ENCODE assay signal across 1 fruit fly cellular context in genomic region chr3R:31310883-31311397, dm6.
TF ChIP-seq lines count a peak whose summit lies in the region.

CG34347 (plus strand) TSS chr3R:31311157.

TF ChIP-seq in whole organism, embryonic, 481 proteins besides CTCF, POLR2A, EP300 and RAD21 (continued from another document):
- TF ChIP-seq HLH4C (GFP tag; IDR thresholded peaks at IDR 0.05; lab: Robert Waterston, UW; ENCODE audit: partially characterized antibody) (peak; percentile 39; the same call in 1 of the 3 replicates), otp (GFP tag; IDR thresholded peaks at IDR 0.05; lab: Robert Waterston, UW) (peak; percentile 32; the same call in 1 of the 3 replicates), Hand (GFP tag; optimal IDR thresholded peaks at IDR 0.05; lab: Kevin White, UChicago) (no peak), kni (GFP tag; optimal IDR thresholded peaks at IDR 0.05; lab: Kevin White, UChicago) (peak; percentile 2), Hr78 (GFP tag; optimal IDR thresholded peaks at IDR 0.05; lab: Kevin White, UChicago) (peak in 1 of 2 experiments; percentile 94), Deaf1 (tag; optimal IDR thresholded peaks at IDR 0.05; lab: Kevin White, UChicago) (peak; percentile 93), Myb (GFP tag; optimal IDR thresholded peaks at IDR 0.05; lab: Kevin White, UChicago) (no peak), Dp (GFP tag; optimal IDR thresholded peaks at IDR 0.05; lab: Kevin White, UChicago) (peak; percentile 31), ems (GFP tag; optimal IDR thresholded peaks at IDR 0.05; lab: Kevin White, UChicago) (no peak), Dbx (GFP tag; IDR thresholded peaks at IDR 0.05; lab: Robert Waterston, UW) (peak; percentile 24; the same call in 1 of the 3 replicates), scrt (GFP tag; optimal IDR thresholded peaks at IDR 0.05; lab: Kevin White, UChicago) (peak; percentile 15), CG34376 (GFP tag; optimal IDR thresholded peaks at IDR 0.05; lab: Kevin White, UChicago) (no peak), Jarid2 (GFP tag; optimal IDR thresholded peaks at IDR 0.05; lab: Kevin White, UChicago) (peak; percentile 97), CG8089 (GFP tag; optimal IDR thresholded peaks at IDR 0.05; lab: Kevin White, UChicago) (no peak), sd (tag; optimal IDR thresholded peaks at IDR 0.05; lab: Kevin White, UChicago) (peak; percentile 54), ro (GFP tag; IDR thresholded peaks at IDR 0.05; lab: Robert Waterston, UW) (no peak), CG5180 (GFP tag; optimal IDR thresholded peaks at IDR 0.05; lab: Kevin White, UChicago) (peak; percentile 57), Hr51 (GFP tag; optimal IDR thresholded peaks at IDR 0.05; lab: Kevin White, UChicago) (peak in 1 of 2 experiments; percentile 19), CG8290 (GFP tag; optimal IDR thresholded peaks at IDR 0.05; lab: Kevin White, UChicago) (no peak), CG8290 (tag; optimal IDR thresholded peaks at IDR 0.05; lab: Kevin White, UChicago) (peak in 1 of 2 experiments; percentile 72), odd (GFP tag; optimal IDR thresholded peaks at IDR 0.05; lab: Kevin White, UChicago) (peak; percentile 11), Bgb (GFP tag; IDR thresholded peaks at IDR 0.05; lab: Robert Waterston, UW; ENCODE audit: partially characterized antibody) (peak; percentile 69; the same call in 1 of the 2 replicates), Max (GFP tag; optimal IDR thresholded peaks at IDR 0.05; lab: Kevin White, UChicago) (peak; percentile 58), Gug (GFP tag; IDR thresholded peaks at IDR 0.05; lab: Robert Waterston, UW) (0 out of 4 replicates have a peak, but pooled peaks have one; percentile 36), CG10543 (GFP tag; optimal IDR thresholded peaks at IDR 0.05; lab: Kevin White, UChicago) (peak; percentile 2), caup (GFP tag; optimal IDR thresholded peaks at IDR 0.05; lab: Kevin White, UChicago; ENCODE audit: severe bottlenecking) (peak; percentile 60), Kr (GFP tag; optimal IDR thresholded peaks at IDR 0.05; lab: Kevin White, UChicago) (no peak), CG2199 (GFP tag; IDR thresholded peaks at IDR 0.05; lab: Robert Waterston, UW) (0 out of 3 replicates have a peak, but pooled peaks have one; percentile 49), slp2 (GFP tag; optimal IDR thresholded peaks at IDR 0.05; lab: Kevin White, UChicago) (no peak), CG16779 (GFP tag; IDR thresholded peaks at IDR 0.05; lab: Robert Waterston, UW) (peak; percentile 78), chm (GFP tag; IDR thresholded peaks at IDR 0.05; lab: Robert Waterston, UW) (peak; percentile 88; the same call in 1 of the 2 replicates), BEAF-32 (GFP tag; optimal IDR thresholded peaks at IDR 0.05; lab: Kevin White, UChicago) (no peak), ci (GFP tag; IDR thresholded peaks at IDR 0.05; lab: Robert Waterston, UW) (peak; percentile 82; the same call in 2 of the 3 replicates), gfzf (GFP tag; optimal IDR thresholded peaks at IDR 0.05; lab: Kevin White, UChicago) (no peak), CG34224 (GFP tag; IDR thresholded peaks at IDR 0.05; lab: Robert Waterston, UW; ENCODE audit: partially characterized antibody) (peak; percentile 36; the same call in 1 of the 3 replicates), CG31388 (GFP tag; optimal IDR thresholded peaks at IDR 0.05; lab: Kevin White, UChicago) (no peak), seq (GFP tag; IDR thresholded peaks at IDR 0.05; lab: Robert Waterston, UW) (0 out of 2 replicates have a peak, but pooled peaks have one; percentile 9), z (GFP tag; IDR thresholded peaks at IDR 0.05; lab: Robert Waterston, UW) (0 out of 3 replicates have a peak, but pooled peaks have one; percentile 22), CG4328 (GFP tag; optimal IDR thresholded peaks at IDR 0.05; lab: Kevin White, UChicago) (no peak), CG6175 (GFP tag; IDR thresholded peaks at IDR 0.05; lab: Robert Waterston, UW) (no peak), run (tag; optimal IDR thresholded peaks at IDR 0.05; lab: Kevin White, UChicago) (no peak), amos (GFP tag; IDR thresholded peaks at IDR 0.05; lab: Robert Waterston, UW; ENCODE audit: partially characterized antibody) (peak; percentile 46; the same call in 1 of the 2 replicates), CG32532 (GFP tag; IDR thresholded peaks at IDR 0.05; lab: Robert Waterston, UW) (peak; percentile 35; the same call in 1 of the 2 replicates), sens (GFP tag; lab: Kevin White, UChicago) (peak; percentile 86), CG8765 (GFP tag; IDR thresholded peaks at IDR 0.05; lab: Robert Waterston, UW) (no peak), hbn (GFP tag; IDR thresholded peaks at IDR 0.05; lab: Robert Waterston, UW; ENCODE audit: partially characterized antibody) (peak; percentile 19; the same call in 1 of the 2 replicates), CG13624 (GFP tag; optimal IDR thresholded peaks at IDR 0.05; lab: Kevin White, UChicago) (peak; percentile 15), Drgx (GFP tag; IDR thresholded peaks at IDR 0.05; lab: Robert Waterston, UW) (0 out of 2 replicates have a peak, but pooled peaks have one; percentile 11), CG13894 (tag; optimal IDR thresholded peaks at IDR 0.05; lab: Kevin White, UChicago) (peak; percentile 33), Fer2 (tag; optimal IDR thresholded peaks at IDR 0.05; lab: Kevin White, UChicago) (no peak), lbe (GFP tag; optimal IDR thresholded peaks at IDR 0.05; lab: Kevin White, UChicago) (no peak), stc (GFP tag; IDR thresholded peaks at IDR 0.05; lab: Robert Waterston, UW) (0 out of 2 replicates have a peak, but pooled peaks have one; percentile 24), CG17385 (GFP tag; optimal IDR thresholded peaks at IDR 0.05; lab: Kevin White, UChicago) (no peak), Hmr (GFP tag; optimal IDR thresholded peaks at IDR 0.05; lab: Kevin White, UChicago) (peak; percentile 1), pan (optimal IDR thresholded peaks at IDR 0.05; lab: Kevin White, UChicago) (no peak), pan (GFP tag; optimal IDR thresholded peaks at IDR 0.05 in 1 of 2, IDR thresholded peaks at IDR 0.05 in 1 of 2) (peak in 1 of 2 experiments; percentile 48), CG6791 (GFP tag; IDR thresholded peaks at IDR 0.05; lab: Robert Waterston, UW; ENCODE audit: partially characterized antibody) (0 out of 3 replicates have a peak, but pooled peaks have one; percentile 49), cad (GFP tag; optimal IDR thresholded peaks at IDR 0.05; lab: Kevin White, UChicago) (no peak), Fer3 (tag; optimal IDR thresholded peaks at IDR 0.05; lab: Kevin White, UChicago) (peak; percentile 12), CG9817 (tag; optimal IDR thresholded peaks at IDR 0.05; lab: Kevin White, UChicago) (no peak), Stat92E (GFP tag; optimal IDR thresholded peaks at IDR 0.05; lab: Kevin White, UChicago) (peak in 1 of 3 experiments; percentile 7), Sry-δ (GFP tag; optimal IDR thresholded peaks at IDR 0.05; lab: Kevin White, UChicago) (no peak), Vsx1 (GFP tag; optimal IDR thresholded peaks at IDR 0.05; lab: Kevin White, UChicago) (no peak), CG15073 (GFP tag; optimal IDR thresholded peaks at IDR 0.05; lab: Kevin White, UChicago) (no peak), Meics (GFP tag; optimal IDR thresholded peaks at IDR 0.05; lab: Kevin White, UChicago) (no peak), Fer1 (GFP tag; optimal IDR thresholded peaks at IDR 0.05; lab: Kevin White, UChicago) (peak; percentile 33), fd102C (GFP tag; optimal IDR thresholded peaks at IDR 0.05; lab: Kevin White, UChicago) (no peak), Awh (GFP tag; IDR thresholded peaks at IDR 0.05; lab: Robert Waterston, UW) (peak; percentile 57; the same call in 1 of the 2 replicates), Pdp1 (GFP tag; optimal IDR thresholded peaks at IDR 0.05; lab: Kevin White, UChicago) (peak in 1 of 2 experiments; percentile 28), hkb (optimal IDR thresholded peaks at IDR 0.05; lab: Kevin White, UChicago) (no peak), hkb (GFP tag; IDR thresholded peaks at IDR 0.05; lab: Robert Waterston, UW) (0 out of 2 replicates have a peak, but pooled peaks have one; percentile 26), CG14860 (GFP tag; IDR thresholded peaks at IDR 0.05; lab: Robert Waterston, UW; ENCODE audit: partially characterized antibody) (0 out of 3 replicates have a peak, but pooled peaks have one; percentile 40), abd-A (tag; optimal IDR thresholded peaks at IDR 0.05; lab: Kevin White, UChicago) (peak; percentile 52), bcd (GFP tag; optimal IDR thresholded peaks at IDR 0.05; lab: Kevin White, UChicago) (no peak), pb (GFP tag; optimal IDR thresholded peaks at IDR 0.05; lab: Kevin White, UChicago) (peak; percentile 6), CG32767 (GFP tag; IDR thresholded peaks at IDR 0.05; lab: Robert Waterston, UW) (peak; percentile 23; the same call in 1 of the 2 replicates), Ssrp (tag; optimal IDR thresholded peaks at IDR 0.05; lab: Kevin White, UChicago) (no peak), onecut (GFP tag; IDR thresholded peaks at IDR 0.05; lab: Robert Waterston, UW) (peak; percentile 43; the same call in 1 of the 2 replicates), CG34422 (GFP tag; IDR thresholded peaks at IDR 0.05; lab: Robert Waterston, UW) (peak; percentile 75; the same call in 1 of the 3 replicates), CG12071 (GFP tag; optimal IDR thresholded peaks at IDR 0.05; lab: Kevin White, UChicago) (peak; percentile 38), E2f1 (GFP tag; IDR thresholded peaks at IDR 0.05; lab: Robert Waterston, UW) (peak; percentile 50; the same call in 1 of the 2 replicates), bsh (GFP tag; optimal IDR thresholded peaks at IDR 0.05; lab: Kevin White, UChicago) (peak in 1 of 2 experiments; percentile 2), zfh1 (GFP tag; IDR thresholded peaks at IDR 0.05; lab: Robert Waterston, UW) (no peak), al (GFP tag; IDR thresholded peaks at IDR 0.05; lab: Robert Waterston, UW) (no peak), Mes4 (GFP tag; optimal IDR thresholded peaks at IDR 0.05; lab: Kevin White, UChicago) (peak; percentile 5), CG18011 (GFP tag; optimal IDR thresholded peaks at IDR 0.05; lab: Kevin White, UChicago) (no peak), sim (GFP tag; IDR thresholded peaks at IDR 0.05; lab: Robert Waterston, UW) (0 out of 2 replicates have a peak, but pooled peaks have one; percentile 12), bowl (GFP tag; IDR thresholded peaks at IDR 0.05; lab: Robert Waterston, UW) (peak; percentile 29; the same call in 1 of the 2 replicates), ash1 (GFP tag; optimal IDR thresholded peaks at IDR 0.05; lab: Kevin White, UChicago) (peak; percentile 9), CG3065 (GFP tag; optimal IDR thresholded peaks at IDR 0.05; lab: Kevin White, UChicago) (no peak), Scr (GFP tag; IDR thresholded peaks at IDR 0.05; lab: Robert Waterston, UW; ENCODE audit: partially characterized antibody) (peak; percentile 16; the same call in 1 of the 2 replicates), dmrt99B (tag; optimal IDR thresholded peaks at IDR 0.05; lab: Kevin White, UChicago) (no peak), PHDP (tag; optimal IDR thresholded peaks at IDR 0.05; lab: Kevin White, UChicago) (peak; percentile 10), fd3F (GFP tag; optimal IDR thresholded peaks at IDR 0.05; lab: Kevin White, UChicago) (no peak), stwl (tag; optimal IDR thresholded peaks at IDR 0.05; lab: Kevin White, UChicago) (peak; percentile 9), corto (GFP tag; optimal IDR thresholded peaks at IDR 0.05; lab: Kevin White, UChicago) (no peak), emc (GFP tag; optimal IDR thresholded peaks at IDR 0.05; lab: Kevin White, UChicago) (no peak), CG16863 (GFP tag; optimal IDR thresholded peaks at IDR 0.05; lab: Kevin White, UChicago) (peak; percentile 1), CG10267 (tag; optimal IDR thresholded peaks at IDR 0.05; lab: Kevin White, UChicago) (no peak), CG17359 (tag; optimal IDR thresholded peaks at IDR 0.05; lab: Kevin White, UChicago) (peak; percentile 4), gcm2 (GFP tag; optimal IDR thresholded peaks at IDR 0.05; lab: Kevin White, UChicago) (no peak), CG7987 (GFP tag; optimal IDR thresholded peaks at IDR 0.05; lab: Kevin White, UChicago) (peak; percentile 17), Doc3 (GFP tag; IDR thresholded peaks at IDR 0.05; lab: Robert Waterston, UW; ENCODE audit: partially characterized antibody) (0 out of 3 replicates have a peak, but pooled peaks have one; percentile 25), sob (GFP tag; IDR thresholded peaks at IDR 0.05; lab: Robert Waterston, UW) (0 out of 2 replicates have a peak, but pooled peaks have one; percentile 23), h (optimal IDR thresholded peaks at IDR 0.05; lab: Kevin White, UChicago) (no peak), CG17912 (GFP tag; optimal IDR thresholded peaks at IDR 0.05; lab: Kevin White, UChicago) (no peak), Blimp-1 (GFP tag; optimal IDR thresholded peaks at IDR 0.05; lab: Kevin White, UChicago) (no peak), lov (optimal IDR thresholded peaks at IDR 0.05; lab: Kevin White, UChicago) (no peak), lov (GFP tag; IDR thresholded peaks at IDR 0.05; lab: Robert Waterston, UW) (0 out of 3 replicates have a peak, but pooled peaks have one; percentile 22), sens-2 (GFP tag; IDR thresholded peaks at IDR 0.05; lab: Robert Waterston, UW) (peak; percentile 27; the same call in 1 of the 2 replicates), CG30020 (tag; optimal IDR thresholded peaks at IDR 0.05; lab: Kevin White, UChicago) (no peak)
